Worm (Caenorhabditis elegans) whole organism, L3 larva: ENCODE results near the gene Y22D7AR.3.

Experiments used
- aly-2 ChIP-seq: fragments of 150-350 bp; optimal IDR thresholded peaks from 2 replicates; lab custom pipeline; 2014; ENCODE audit warnings: missing biosample characterization, missing genetic modification characterization
- jun-1 ChIP-seq: fragments of 150-350 bp; optimal IDR thresholded peaks from 2 replicates; lab custom pipeline; 2014; ENCODE audit warnings: missing biosample characterization, missing genetic modification reagents, missing genetic modification characterization
- lin-15B ChIP-seq: fragments of 150-350 bp; optimal IDR thresholded peaks from 2 replicates; lab custom pipeline; 2014; ENCODE audit warnings: missing biosample characterization, missing genetic modification characterization
- lin-39 ChIP-seq: fragments of 150-350 bp; optimal IDR thresholded peaks from 2 replicates; lab custom pipeline; 2018; ENCODE audit warnings: missing biosample characterization, missing genetic modification reagents, missing genetic modification characterization
- nhr-12 ChIP-seq: fragments of 150-350 bp; optimal IDR thresholded peaks from 2 replicates; lab custom pipeline; 2014; ENCODE audit warnings: missing biosample characterization, missing genetic modification characterization
- nhr-237 ChIP-seq: fragments of 150-350 bp; optimal IDR thresholded peaks from 2 replicates; lab custom pipeline; 2014; ENCODE audit warnings: missing biosample characterization, missing genetic modification characterization
- nhr-25 ChIP-seq: sonication (generic microtip); optimal IDR thresholded peaks from 2 replicates; lab custom pipeline; 2017; ENCODE audit warnings: missing biosample characterization, missing genetic modification characterization
- nhr-28 ChIP-seq: fragments of 150-350 bp; optimal IDR thresholded peaks from 2 replicates; lab custom pipeline; 2014; ENCODE audit warnings: missing biosample characterization, missing genetic modification characterization
- unc-39 ChIP-seq: sonication (generic microtip); optimal IDR thresholded peaks from 4 replicates; lab custom pipeline; 2017; ENCODE audit warnings: missing biosample characterization, missing genetic modification characterization
- unc-62 ChIP-seq: fragments of 150-350 bp; sonication (generic microtip); optimal IDR thresholded peaks from 4 replicates; lab custom pipeline; 2014; ENCODE audit warnings: missing biosample characterization, missing genetic modification reagents, missing genetic modification characterization
- zag-1 ChIP-seq: fragments of 150-350 bp; optimal IDR thresholded peaks from 2 replicates; lab custom pipeline; 2014; ENCODE audit warnings: missing biosample characterization, missing genetic modification characterization
- ztf-4 ChIP-seq: fragments of 150-350 bp; optimal IDR thresholded peaks from 2 replicates; lab custom pipeline; 2014; ENCODE audit warnings: missing biosample characterization, missing genetic modification characterization

ce11 chrIII:1622329-1622728 lies 43.3 kb downstream of the Y22D7AR.3 start:
- TF ChIP-seq zag-1 (tag; lab: Kevin White, UChicago) (no peak), nhr-28 (tag; lab: Kevin White, UChicago) (no peak), nhr-237 (tag; lab: Kevin White, UChicago) (no peak), lin-15B (tag; lab: Kevin White, UChicago) (no peak), lin-39 (tag; lab: Kevin White, UChicago) (no peak), unc-62 (no peak), aly-2 (no peak), unc-39 (tag; lab: Kevin White, UChicago) (no peak), nhr-25 (tag; lab: Kevin White, UChicago) (no peak), jun-1 (tag; lab: Kevin White, UChicago) (no peak), ztf-4 (no peak), nhr-12 (no peak)
